Worm (Caenorhabditis elegans) whole organism, L4 larva: Measurements from ENCODE around the gene scly-1.

Source experiments
- F49E8.2 ChIP-seq: sonication (generic microtip); optimal IDR thresholded peaks from 2 replicates; lab custom pipeline; 2016; ENCODE audit warnings: missing compliant biosample characterization, mild to moderate bottlenecking, missing genetic modification characterization, borderline replicate concordance
- T26A8.4 ChIP-seq: fragments of 200-800 bp; sonication (Bioruptor generic); IDR thresholded peaks from 2 replicates; pipeline ENCODE4 v1.3.6; 2022; ENCODE audit warnings: missing genetic modification characterization, missing compliant biosample characterization
- Y105C5A.15 ChIP-seq: fragments of 200-800 bp; sonication (Bioruptor generic); IDR thresholded peaks from 2 replicates; pipeline ENCODE4 v1.3.6; 2022; ENCODE audit warnings: missing genetic modification characterization, missing compliant biosample characterization
- ZK546.5 ChIP-seq, 2 experiments: sonication (generic microtip); optimal IDR thresholded peaks; 2 replicates each; lab custom pipeline; 2017; ENCODE audit warnings: missing biosample characterization in 2 of 2, missing genetic modification characterization in 2 of 2
- aha-1 ChIP-seq: fragments of 150-350 bp; peaks from one replicate; lab custom pipeline; 2014; ENCODE audit warnings: missing biosample characterization, missing genetic modification characterization
- aly-2 ChIP-seq: sonication (generic microtip); optimal IDR thresholded peaks from 2 replicates; lab custom pipeline; 2018; ENCODE audit warnings: missing biosample characterization, missing genetic modification characterization
- ceh-82 ChIP-seq: sonication (generic microtip); optimal IDR thresholded peaks from 2 replicates; lab custom pipeline; 2017; ENCODE audit warnings: missing biosample characterization, missing genetic modification characterization
- daf-16 ChIP-seq, 3 experiments: sonication (generic microtip); optimal IDR thresholded peaks; 2 replicates each; lab custom pipeline; 2016 to 2017; ENCODE audit warnings: missing genetic modification characterization in 3 of 3, missing genetic modification reagents in 3 of 3, mild to moderate bottlenecking in 2 of 3, missing compliant biosample characterization in 2 of 3, missing biosample characterization in 1 of 3, moderate library complexity in 1 of 3
- dmd-9 ChIP-seq: fragments of 200-800 bp; sonication (Bioruptor generic); IDR thresholded peaks from 2 replicates; pipeline ENCODE4 v1.3.6; 2022; ENCODE audit warnings: missing genetic modification reagents, missing genetic modification characterization, missing compliant biosample characterization
- dpl-1 ChIP-seq: fragments of 150-350 bp; optimal IDR thresholded peaks from 2 replicates; lab custom pipeline; 2014; ENCODE audit warnings: missing biosample characterization, missing genetic modification reagents, missing genetic modification characterization
- dve-1 ChIP-seq: sonication (generic microtip); optimal IDR thresholded peaks from 2 replicates; lab custom pipeline; 2017; ENCODE audit warnings: antibody characterized with exemption, mild to moderate bottlenecking, missing genetic modification characterization, missing compliant biosample characterization; ENCODE audit not compliant: insufficient read depth
- fkh-10 ChIP-seq: fragments of 150-350 bp; optimal IDR thresholded peaks from 2 replicates; lab custom pipeline; 2014; ENCODE audit warnings: missing biosample characterization, missing genetic modification reagents, missing genetic modification characterization
- fos-1 ChIP-seq: fragments of 150-350 bp; optimal IDR thresholded peaks from 2 replicates; lab custom pipeline; 2014; ENCODE audit warnings: missing biosample characterization, missing genetic modification characterization
- hlh-30 ChIP-seq: sonication (generic microtip); optimal IDR thresholded peaks from 2 replicates; lab custom pipeline; 2017; ENCODE audit warnings: antibody characterized with exemption, mild to moderate bottlenecking, missing genetic modification characterization, missing compliant biosample characterization; ENCODE audit not compliant: insufficient read depth
- hmg-1.1 ChIP-seq: fragments of 200-800 bp; sonication (Bioruptor generic); IDR thresholded peaks from 2 replicates; pipeline ENCODE4 v1.3.6; 2022; ENCODE audit warnings: missing genetic modification reagents, missing genetic modification characterization, missing compliant biosample characterization
- jun-1 ChIP-seq: fragments of 150-350 bp; optimal IDR thresholded peaks from 2 replicates; lab custom pipeline; 2014; ENCODE audit warnings: missing biosample characterization, missing genetic modification reagents, missing genetic modification characterization
- lin-1 ChIP-seq: fragments of 200-800 bp; sonication (Bioruptor generic); IDR thresholded peaks from 2 replicates; pipeline ENCODE4 v1.3.6; 2022; ENCODE audit warnings: missing genetic modification reagents, missing genetic modification characterization, missing compliant biosample characterization
- lin-38 ChIP-seq: fragments of 200-800 bp; sonication (Bioruptor generic); IDR thresholded peaks from 2 replicates; pipeline ENCODE4 v1.3.6; 2022; ENCODE audit warnings: missing genetic modification reagents, missing genetic modification characterization, missing compliant biosample characterization
- mxl-3 ChIP-seq: fragments of 200-800 bp; sonication (Bioruptor generic); optimal IDR thresholded peaks from 2 replicates; lab custom pipeline; 2018; ENCODE audit warnings: mild to moderate bottlenecking, missing genetic modification characterization, missing compliant biosample characterization
- nhr-10 ChIP-seq: fragments of 150-350 bp; optimal IDR thresholded peaks from 2 replicates; lab custom pipeline; 2014; ENCODE audit warnings: missing biosample characterization, missing genetic modification characterization
- nhr-111 ChIP-seq: fragments of 200-800 bp; sonication (Bioruptor generic); optimal IDR thresholded peaks from 2 replicates; lab custom pipeline; 2018; ENCODE audit warnings: mild to moderate bottlenecking, missing genetic modification characterization, missing compliant biosample characterization
- nhr-237 ChIP-seq: sonication (generic microtip); optimal IDR thresholded peaks from 2 replicates; lab custom pipeline; 2017; ENCODE audit warnings: missing biosample characterization, missing genetic modification characterization
- nhr-28 ChIP-seq: fragments of 150-350 bp; optimal IDR thresholded peaks from 2 replicates; lab custom pipeline; 2014; ENCODE audit warnings: missing biosample characterization, missing genetic modification characterization
- nhr-41 ChIP-seq: fragments of 200-800 bp; sonication (Bioruptor generic); IDR thresholded peaks from 2 replicates; pipeline ENCODE4 v1.3.6; 2022; ENCODE audit warnings: missing genetic modification reagents, missing genetic modification characterization, missing compliant biosample characterization
- nhr-42 ChIP-seq: fragments of 200-800 bp; sonication (Bioruptor generic); IDR thresholded peaks from 2 replicates; pipeline ENCODE4 v1.3.6; 2022; ENCODE audit warnings: missing genetic modification characterization, missing compliant biosample characterization
- nhr-48 ChIP-seq: sonication (generic microtip); optimal IDR thresholded peaks from 2 replicates; lab custom pipeline; 2016; ENCODE audit warnings: mild to moderate bottlenecking, missing genetic modification characterization, missing compliant biosample characterization
- nhr-6 ChIP-seq: fragments of 150-350 bp; optimal IDR thresholded peaks from 2 replicates; lab custom pipeline; 2014; ENCODE audit warnings: missing biosample characterization, missing genetic modification characterization
- pqm-1 ChIP-seq: sonication (generic microtip); optimal IDR thresholded peaks from 2 replicates; lab custom pipeline; 2017; ENCODE audit warnings: missing biosample characterization, missing genetic modification characterization
- rbr-2 ChIP-seq: sonication (generic microtip); optimal IDR thresholded peaks from 2 replicates; lab custom pipeline; 2016; ENCODE audit warnings: missing genotype, missing genetic modification characterization, missing compliant biosample characterization
- snpc-1.2 ChIP-seq: fragments of 200-800 bp; sonication (Bioruptor generic); IDR thresholded peaks from 2 replicates; pipeline ENCODE4 v1.3.6; 2022; ENCODE audit warnings: missing genetic modification reagents, missing genetic modification characterization, missing compliant biosample characterization
- spr-3 ChIP-seq: fragments of 200-800 bp; sonication (Bioruptor generic); optimal IDR thresholded peaks from 2 replicates; lab custom pipeline; 2018; ENCODE audit warnings: mild to moderate bottlenecking, missing genetic modification characterization, missing compliant biosample characterization
- tag-97 ChIP-seq: fragments of 200-800 bp; sonication (Bioruptor generic); IDR thresholded peaks from 2 replicates; pipeline ENCODE4 v1.3.6; 2022; ENCODE audit warnings: missing genetic modification characterization, missing compliant biosample characterization
- tra-1 ChIP-seq: fragments of 200-800 bp; sonication (Bioruptor generic); IDR thresholded peaks from 2 replicates; pipeline ENCODE4 v1.3.6; 2022; ENCODE audit warnings: missing genetic modification reagents, missing genetic modification characterization, missing compliant biosample characterization
- unc-130 ChIP-seq: sonication (generic microtip); optimal IDR thresholded peaks from 2 replicates; lab custom pipeline; 2016; ENCODE audit warnings: missing genetic modification reagents, missing genetic modification characterization, missing compliant biosample characterization
- zfp-2 ChIP-seq: sonication (generic microtip); optimal IDR thresholded peaks from 2 replicates; lab custom pipeline; 2016; ENCODE audit warnings: mild to moderate bottlenecking, missing genetic modification characterization, missing compliant biosample characterization
- zfp-3 ChIP-seq: fragments of 200-800 bp; sonication (Bioruptor generic); conservative IDR thresholded peaks from 2 replicates; pipeline ENCODE4 v1.3.6; 2022; ENCODE audit warnings: missing genetic modification reagents, missing genetic modification characterization, missing compliant biosample characterization

scly-1 gene

ce11 chrII:6246054-6246453, 34.8 kb downstream of the scly-1 start, which contains the start of gene lelo-1:
Gene lelo-1, plus strand, starts transcription at chrII:6246354.
- no peak for TF ChIP-seq F49E8.2 (tag; lab: Kevin White, UChicago)
- TF ChIP-seq nhr-48 = no peak
- TF ChIP-seq hlh-30 = no peak
- TF ChIP-seq tra-1 (GFP tag; lab: Robert Waterston, UW) = no peak
- no peak for TF ChIP-seq lin-38 (GFP tag; lab: Robert Waterston, UW)
- TF ChIP-seq rbr-2 = no peak
- TF ChIP-seq zfp-2 = no peak
- no peak for TF ChIP-seq zfp-3 (GFP tag; lab: Robert Waterston, UW)
- no peak for TF ChIP-seq nhr-42 (GFP tag; lab: Robert Waterston, UW)
- no peak for TF ChIP-seq lin-1
- TF ChIP-seq spr-3 (GFP tag; lab: Kevin White, UChicago) = no peak
- TF ChIP-seq tag-97 (GFP tag; lab: Robert Waterston, UW) = no peak
- TF ChIP-seq daf-16 (GFP tag; optimal IDR thresholded peaks at IDR 0.05; lab: Kevin White, UChicago) = no peak
- TF ChIP-seq daf-16 (tag; optimal IDR thresholded peaks at IDR 0.05; lab: Kevin White, UChicago) = no peak

- TF ChIP-seq dpl-1 (GFP tag; lab: Kevin White, UChicago) (peak; percentile 58), fos-1 (tag; lab: Kevin White, UChicago) (no peak)
Measured at ce11 chrII:6245199-6245702, 35.7 kb downstream of the scly-1 start, which contains the start of gene blos-4. Gene blos-4, plus strand, starts transcription at chrII:6245249.

ce11 chrII:6244171-6244570, 36.7 kb downstream of the scly-1 start, which contains the start of gene tat-4:
Gene tat-4, minus strand, starts transcription at chrII:6244287.
- no peak for TF ChIP-seq fkh-10 (GFP tag; lab: Kevin White, UChicago)
- TF ChIP-seq mxl-3 (GFP tag; lab: Kevin White, UChicago) = no peak
- peak; percentile 24 for TF ChIP-seq nhr-6
- peak; percentile 14 for TF ChIP-seq aha-1
- peak; percentile 89 for TF ChIP-seq pqm-1 (tag; lab: Kevin White, UChicago)
- TF ChIP-seq nhr-237 (tag; lab: Kevin White, UChicago) = no peak
- TF ChIP-seq dmd-9 (GFP tag; lab: Robert Waterston, UW) = no peak
- TF ChIP-seq nhr-28 (tag; lab: Kevin White, UChicago) = peak; percentile 81
- TF ChIP-seq ceh-82 (tag; lab: Kevin White, UChicago) = no peak
- TF ChIP-seq T26A8.4 (GFP tag; lab: Robert Waterston, UW) = no peak
- TF ChIP-seq jun-1 (tag; lab: Kevin White, UChicago) = no peak
- peak; percentile 12 for TF ChIP-seq dve-1
- TF ChIP-seq dpl-1 (GFP tag; lab: Kevin White, UChicago) = no peak

DNA sequence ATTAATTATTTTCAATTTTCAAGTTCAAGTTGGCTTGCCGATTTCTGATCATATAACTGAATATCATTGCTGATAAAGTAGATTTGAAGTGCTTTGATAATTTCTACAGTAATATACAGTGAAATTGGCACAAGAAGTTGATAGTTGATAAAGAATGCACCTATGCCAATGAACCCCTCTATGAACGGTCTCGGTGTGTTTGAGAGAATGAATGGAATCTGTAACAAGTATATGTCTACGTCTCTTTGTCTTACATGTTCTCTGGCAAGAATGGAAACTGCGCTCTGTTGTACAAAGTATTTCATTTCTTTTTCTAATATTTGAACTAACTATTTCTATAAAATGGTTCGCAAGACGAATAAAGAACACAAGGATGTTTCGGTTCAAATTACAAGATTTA, 39.1 kb downstream of the scly-1 start, which contains the start of gene T24H7.8:
TSS of gene T24H7.8 (plus strand) at position 301 of the 400 bp plus-strand sequence.
- TF ChIP-seq nhr-10 (no peak), snpc-1.2 (GFP tag; lab: Robert Waterston, UW) (no peak), hmg-1.1 (GFP tag; lab: Robert Waterston, UW) (no peak), ZK546.5 (tag; optimal IDR thresholded peaks at IDR 0.05; lab: Kevin White, UChicago) (no peak), unc-130 (GFP tag; lab: Kevin White, UChicago) (no peak), nhr-111 (GFP tag; lab: Kevin White, UChicago) (no peak), dve-1 (no peak), nhr-41 (GFP tag; lab: Robert Waterston, UW) (no peak), aly-2 (tag; lab: Kevin White, UChicago) (no peak), Y105C5A.15 (GFP tag; lab: Robert Waterston, UW) (no peak)
